Worm (Caenorhabditis elegans): ENCODE results near the gene Y43F8C.3.

The Y43F8C.3 gene

DNA sequence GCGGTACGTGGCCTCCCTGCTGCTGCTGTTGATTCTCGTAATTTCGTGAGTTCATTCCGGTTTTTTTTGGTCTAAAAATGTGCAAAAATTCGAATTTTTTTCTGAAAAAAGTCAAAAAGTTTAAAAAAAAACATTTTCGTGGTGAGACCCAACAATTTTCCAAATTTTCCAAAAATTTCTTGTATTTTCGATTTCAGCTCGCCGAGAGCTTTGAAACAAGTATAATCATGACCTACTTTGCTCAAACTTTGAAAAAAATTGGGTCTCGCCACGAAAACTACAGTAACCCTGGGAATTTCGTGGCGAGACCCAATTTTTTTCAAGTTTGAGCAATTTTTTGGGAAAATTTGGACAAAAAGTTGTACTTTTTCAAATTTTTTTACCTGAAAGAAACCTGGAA is 18.4 kb upstream of the Y43F8C.3 start, which contains the start of gene Y43F8C.6:
Gene Y43F8C.6, minus strand, starts transcription at position 101 of the 400 bp plus-strand sequence.
- TF ChIP-seq ces-1 (GFP tag; optimal IDR thresholded peaks at IDR 0.05) (no peak), M03D4.4 (tag; optimal IDR thresholded peaks at IDR 0.05) (no peak), lin-32 (GFP tag; optimal IDR thresholded peaks at IDR 0.05) (no peak), nhr-28 (tag; optimal IDR thresholded peaks at IDR 0.05) (no peak), unc-39 (tag; optimal IDR thresholded peaks at IDR 0.05) (no peak), flh-1 (GFP tag; optimal IDR thresholded peaks at IDR 0.05) (no peak), blmp-1 (tag; optimal IDR thresholded peaks at IDR 0.05) (no peak), nhr-2 (tag; optimal IDR thresholded peaks at IDR 0.05) (no peak), ham-2 (GFP tag; optimal IDR thresholded peaks at IDR 0.05) (no peak), lsy-2 (tag; optimal IDR thresholded peaks at IDR 0.05) (no peak), nhr-76 (tag; optimal IDR thresholded peaks at IDR 0.05) (no peak)

ce11 chrV:19637890-19638289 is 15.5 kb upstream of the Y43F8C.3 start:
- TF ChIP-seq nhr-237 (tag; optimal IDR thresholded peaks at IDR 0.05) (no peak), hlh-1 (tag; optimal IDR thresholded peaks at IDR 0.05) (no peak), sptf-1 (tag; optimal IDR thresholded peaks at IDR 0.05) (no peak), flh-1 (GFP tag; optimal IDR thresholded peaks at IDR 0.05) (no peak), sem-2 (GFP tag; optimal IDR thresholded peaks at IDR 0.05) (no peak), nhr-2 (tag; optimal IDR thresholded peaks at IDR 0.05) (no peak), ceh-83 (GFP tag; optimal IDR thresholded peaks at IDR 0.05) (no peak), unc-62 (GFP tag; optimal IDR thresholded peaks at IDR 0.05) (no peak), ceh-39 (tag; optimal IDR thresholded peaks at IDR 0.05) (no peak), lin-13 (tag; optimal IDR thresholded peaks at IDR 0.05) (no peak), M03D4.4 (tag; optimal IDR thresholded peaks at IDR 0.05) (no peak), blmp-1 (tag; optimal IDR thresholded peaks at IDR 0.05) (no peak), nhr-12 (tag; optimal IDR thresholded peaks at IDR 0.05) (no peak), drap-1 (GFP tag; optimal IDR thresholded peaks at IDR 0.05) (no peak), nhr-76 (tag; optimal IDR thresholded peaks at IDR 0.05) (no peak), mep-1 (tag; optimal IDR thresholded peaks at IDR 0.05) (no peak), mls-2 (tag; optimal IDR thresholded peaks at IDR 0.05) (no peak), ceh-43 (GFP tag; optimal IDR thresholded peaks at IDR 0.05) (no peak), ztf-11 (tag; optimal IDR thresholded peaks at IDR 0.05) (no peak)

DNA sequence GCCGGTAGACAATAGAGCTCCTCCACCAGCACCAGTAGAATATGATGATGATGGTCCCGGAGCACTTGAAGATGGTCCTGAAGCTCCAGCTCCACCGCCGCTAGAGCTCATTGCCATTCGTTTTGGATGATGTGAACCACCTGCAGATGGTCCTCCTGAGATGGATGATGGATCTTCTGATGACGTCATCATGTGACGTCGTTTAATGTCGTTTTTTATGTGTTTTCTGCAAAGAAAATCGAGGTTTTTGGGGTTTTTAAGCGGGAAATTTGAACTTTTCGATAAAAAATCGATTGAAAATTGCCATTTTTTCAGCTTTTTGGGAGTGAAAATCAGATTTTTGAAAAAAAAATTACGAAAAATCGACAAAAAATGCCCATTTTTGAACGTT is 13.8 kb upstream of the Y43F8C.3 start:
- TF ChIP-seq ham-2 (GFP tag; optimal IDR thresholded peaks at IDR 0.05) (no peak), drap-1 (GFP tag; optimal IDR thresholded peaks at IDR 0.05) (no peak), zip-8 (tag; optimal IDR thresholded peaks at IDR 0.05) (peak; percentile 93), ceh-83 (GFP tag; optimal IDR thresholded peaks at IDR 0.05) (no peak)

- TF ChIP-seq drap-1 (GFP tag; optimal IDR thresholded peaks at IDR 0.05) = peak; percentile 14
Observed at ce11 chrV:19635525-19636193, 13.2 kb upstream of the Y43F8C.3 start.

DNA sequence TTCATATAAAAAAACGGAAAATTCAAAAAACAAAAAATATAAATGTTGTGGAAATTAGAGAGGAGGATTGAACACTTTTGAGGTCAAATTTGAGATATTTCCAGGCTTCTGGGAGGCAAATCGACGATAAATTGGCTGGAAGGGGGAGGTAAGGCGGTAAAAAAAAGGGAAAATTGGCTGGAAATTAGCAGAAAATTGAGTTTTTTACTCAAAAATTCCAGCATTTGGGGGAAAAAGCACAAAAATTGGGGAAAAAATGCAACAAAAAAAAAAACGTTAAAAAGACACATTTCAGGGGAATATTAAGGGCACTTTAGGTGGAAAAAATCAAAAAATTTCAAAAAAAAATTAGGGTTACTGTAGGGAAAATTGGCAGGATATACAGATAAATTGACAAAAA is 11.8 kb upstream of the Y43F8C.3 start:
- TF ChIP-seq elt-1 (tag; optimal IDR thresholded peaks at IDR 0.05; ENCODE audit: borderline replicate concordance, insufficient read depth) = no peak
- TF ChIP-seq sptf-1 (tag; optimal IDR thresholded peaks at IDR 0.05) = peak; percentile 19

DNA sequence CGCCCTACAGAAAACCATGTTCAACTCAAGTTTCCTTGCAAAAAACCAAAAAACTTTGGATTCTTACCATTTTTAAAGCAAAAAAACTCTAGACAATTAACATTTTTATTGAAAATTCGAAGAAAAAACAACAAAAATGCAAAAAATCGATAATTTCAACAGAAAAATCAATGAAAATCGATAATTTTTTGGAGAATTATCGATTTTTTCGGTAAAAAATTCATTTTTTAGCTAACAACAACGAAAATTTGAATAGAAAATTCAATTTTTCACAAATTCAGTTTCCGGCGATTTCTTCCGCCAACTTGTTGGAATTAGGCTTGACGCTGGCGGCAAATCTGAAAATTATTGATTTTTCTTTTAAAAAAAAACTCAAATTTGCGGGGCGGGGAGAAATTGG is 10.5 kb upstream of the Y43F8C.3 start:
- no peak for TF ChIP-seq lin-13 (tag; optimal IDR thresholded peaks at IDR 0.05)
- TF ChIP-seq unc-39 (tag; optimal IDR thresholded peaks at IDR 0.05) = no peak
- no peak for TF ChIP-seq flh-1 (GFP tag; optimal IDR thresholded peaks at IDR 0.05)
- TF ChIP-seq M03D4.4 (tag; optimal IDR thresholded peaks at IDR 0.05) = no peak

DNA sequence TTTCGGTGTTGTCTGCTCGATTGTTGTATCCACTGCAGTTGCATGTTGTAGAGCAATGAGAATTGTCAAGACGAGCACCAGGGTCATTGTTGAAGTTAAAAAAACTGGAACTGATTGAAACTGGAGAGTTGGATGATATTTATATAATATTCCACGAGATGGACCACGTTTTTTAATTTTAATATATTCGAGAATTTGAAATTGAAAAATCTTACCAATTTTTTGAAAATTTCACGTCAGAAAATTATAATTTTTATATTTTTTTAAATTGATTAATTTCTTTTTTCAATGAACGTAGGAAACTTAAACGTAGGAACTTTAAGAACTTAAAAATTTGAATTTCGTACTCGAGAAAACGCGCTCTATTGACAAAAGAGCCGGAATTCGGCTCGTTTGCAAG is 10.1 kb upstream of the Y43F8C.3 start, which contains the start of gene Y43F8C.5:
Gene Y43F8C.5, minus strand, starts transcription at position 101 of the 400 bp plus-strand sequence.
- TF ChIP-seq ztf-11 (tag; optimal IDR thresholded peaks at IDR 0.05) (no peak), nhr-237 (tag; optimal IDR thresholded peaks at IDR 0.05) (no peak), sptf-1 (tag; optimal IDR thresholded peaks at IDR 0.05) (no peak)

Measured in whole organism, mixed stage, embryonic.